Fruit fly (Drosophila melanogaster) whole organism, embryonic: ENCODE results near the gene Snx27.

Experiments
- Abd-B ChIP-seq: fragments of 200-800 bp; sonication (Bioruptor generic); optimal IDR thresholded peaks from 2 replicates; lab custom pipeline; 2018; ENCODE audit warnings: missing biosample characterization, mild to moderate bottlenecking, missing genetic modification characterization, moderate library complexity
- Atf-2 ChIP-seq: fragments of 200-800 bp; sonication (Bioruptor generic); optimal IDR thresholded peaks from 2 replicates; lab custom pipeline; 2016; ENCODE audit warnings: missing biosample characterization, missing genetic modification characterization
- Atf6 ChIP-seq: fragments of 200-800 bp; sonication (Bioruptor generic); IDR thresholded peaks from 2 replicates; pipeline ENCODE4 v1.3.6; 2022; ENCODE audit warnings: missing biosample characterization, missing genetic modification characterization
- Awh ChIP-seq: fragments of 200-800 bp; sonication (Bioruptor generic); IDR thresholded peaks from 2 replicates; pipeline ENCODE4, ENCODE4 v1.3.6; 2022; ENCODE audit warnings: missing biosample characterization, missing genetic modification characterization
- CG10431 ChIP-seq: fragments of 200-800 bp; sonication (Bioruptor generic); optimal IDR thresholded peaks from 3 replicates; lab custom pipeline; 2018; ENCODE audit warnings: missing biosample characterization, mild to moderate bottlenecking, missing genetic modification characterization
- CG12219 ChIP-seq: fragments of 200-800 bp; sonication (Bioruptor generic); optimal IDR thresholded peaks from 3 replicates; lab custom pipeline; 2018; ENCODE audit warnings: missing biosample characterization, mild to moderate bottlenecking, missing genetic modification characterization
- CG12744 ChIP-seq: fragments of 200-800 bp; sonication (Bioruptor generic); optimal IDR thresholded peaks from 2 replicates; lab custom pipeline; 2016; ENCODE audit warnings: missing biosample characterization, missing genetic modification characterization
- CG15601 ChIP-seq: fragments of 200-800 bp; sonication (Bioruptor generic); optimal IDR thresholded peaks from 3 replicates; lab custom pipeline; 2019; ENCODE audit warnings: missing biosample characterization, mild to moderate bottlenecking, missing genetic modification characterization, moderate library complexity
- CG1603 ChIP-seq: fragments of 200-800 bp; sonication (Bioruptor generic); optimal IDR thresholded peaks from 2 replicates; lab custom pipeline; 2019; ENCODE audit warnings: missing biosample characterization, mild to moderate bottlenecking, missing genetic modification characterization, moderate library complexity
- CG17802 ChIP-seq: fragments of 200-800 bp; sonication (Bioruptor generic); optimal IDR thresholded peaks from 2 replicates; lab custom pipeline; 2018; ENCODE audit warnings: missing biosample characterization, mild to moderate bottlenecking, missing genetic modification characterization, moderate library complexity
- CG2199 ChIP-seq: fragments of 200-800 bp; sonication (Bioruptor generic); IDR thresholded peaks from 3 replicates; pipeline ENCODE4 v1.3.6; 2022; ENCODE audit warnings: missing biosample characterization, missing genetic modification characterization
- CG2202 ChIP-seq: fragments of 200-800 bp; sonication (Bioruptor generic); optimal IDR thresholded peaks from 2 replicates; lab custom pipeline; 2018; ENCODE audit warnings: missing biosample characterization, mild to moderate bottlenecking, missing genetic modification characterization
- CG31224 ChIP-seq: fragments of 200-800 bp; sonication (Bioruptor generic); IDR thresholded peaks from 2 replicates; pipeline ENCODE4 v1.3.6; 2022; ENCODE audit warnings: missing biosample characterization, missing genetic modification characterization
- CG31365 ChIP-seq: fragments of 200-800 bp; sonication (Bioruptor generic); optimal IDR thresholded peaks from 2 replicates; lab custom pipeline; 2018; ENCODE audit warnings: missing biosample characterization, mild to moderate bottlenecking, missing genetic modification characterization
- CG43689 ChIP-seq: fragments of 200-800 bp; sonication (Bioruptor generic); IDR thresholded peaks from 2 replicates; pipeline ENCODE4 v1.3.6; 2022; ENCODE audit warnings: missing biosample characterization, missing genetic modification characterization
- CG6854 ChIP-seq: fragments of 200-800 bp; sonication (Bioruptor generic); optimal IDR thresholded peaks from 3 replicates; lab custom pipeline; 2017; ENCODE audit warnings: missing biosample characterization, mild to moderate bottlenecking, missing genetic modification characterization
- CG7372 ChIP-seq: fragments of 200-800 bp; sonication (Bioruptor generic); IDR thresholded peaks from 2 replicates; pipeline ENCODE4 v1.3.6; 2022; ENCODE audit warnings: missing biosample characterization, missing genetic modification characterization
- CG7987 ChIP-seq: fragments of 200-800 bp; sonication (Bioruptor generic); optimal IDR thresholded peaks from 2 replicates; lab custom pipeline; 2018; ENCODE audit warnings: missing biosample characterization, mild to moderate bottlenecking, missing genetic modification characterization, moderate library complexity
- CG8281 ChIP-seq: fragments of 200-800 bp; sonication (Bioruptor generic); optimal IDR thresholded peaks from 2 replicates; lab custom pipeline; 2018; ENCODE audit warnings: missing biosample characterization, mild to moderate bottlenecking, missing genetic modification characterization, moderate library complexity
- CG8388 ChIP-seq: fragments of 200-800 bp; sonication (Bioruptor generic); optimal IDR thresholded peaks from 2 replicates; lab custom pipeline; 2019; ENCODE audit warnings: missing biosample characterization, mild to moderate bottlenecking, missing genetic modification characterization, moderate library complexity
- CrebB ChIP-seq: fragments of 200-800 bp; sonication (Bioruptor generic); optimal IDR thresholded peaks from 3 replicates; lab custom pipeline; 2018; ENCODE audit warnings: missing biosample characterization, mild to moderate bottlenecking, missing genetic modification characterization
- Deaf1 ChIP-seq: fragments of 200-800 bp; optimal IDR thresholded peaks from 3 replicates; lab custom pipeline; 2019; ENCODE audit warnings: missing biosample characterization, mild to moderate bottlenecking, missing genetic modification characterization, moderate library complexity
- Fer2 ChIP-seq: fragments of 200-800 bp; sonication (Bioruptor generic); optimal IDR thresholded peaks from 2 replicates; lab custom pipeline; 2018; ENCODE audit warnings: missing biosample characterization, mild to moderate bottlenecking, missing genetic modification characterization, moderate library complexity
- GATAe ChIP-seq: fragments of 200-800 bp; sonication (Bioruptor generic); conservative IDR thresholded peaks from 2 replicates; pipeline ENCODE4 v1.3.6; 2022; ENCODE audit warnings: missing biosample characterization, missing genetic modification characterization
- Med ChIP-seq: fragments of 200-800 bp; sonication (Bioruptor generic); peaks from one replicate; lab custom pipeline; 2016; ENCODE audit warnings: missing biosample characterization, missing genetic modification characterization, mild to moderate bottlenecking, inconsistent platforms, moderate library complexity
- NC2β ChIP-seq: fragments of 200-800 bp; sonication (Bioruptor generic); optimal IDR thresholded peaks from 2 replicates; lab custom pipeline; 2016; ENCODE audit warnings: missing biosample characterization, missing genetic modification characterization
- Ptx1 ChIP-seq: fragments of 200-800 bp; sonication (Bioruptor generic); IDR thresholded peaks from 2 replicates; pipeline ENCODE4 v1.3.6; 2022; ENCODE audit warnings: missing biosample characterization, missing genetic modification characterization
- Usf ChIP-seq: fragments of 200-800 bp; sonication (Bioruptor generic); optimal IDR thresholded peaks from 2 replicates; lab custom pipeline; 2017; ENCODE audit warnings: missing genotype, missing biosample characterization, missing genetic modification characterization
- ac ChIP-seq: fragments of 200-800 bp; sonication (Bioruptor generic); optimal IDR thresholded peaks from 3 replicates; lab custom pipeline; 2017; ENCODE audit warnings: missing biosample characterization, mild to moderate bottlenecking, missing genetic modification characterization
- da ChIP-seq: fragments of 200-800 bp; sonication (Bioruptor generic); optimal IDR thresholded peaks from 2 replicates; lab custom pipeline; 2016; ENCODE audit warnings: missing biosample characterization, missing genetic modification characterization
- dysf ChIP-seq: fragments of 200-800 bp; sonication (Bioruptor generic); IDR thresholded peaks from 3 replicates; pipeline ENCODE4 v1.3.6; 2022; ENCODE audit warnings: missing biosample characterization, missing genetic modification characterization
- gfzf ChIP-seq: fragments of 200-800 bp; sonication (Bioruptor generic); optimal IDR thresholded peaks from 2 replicates; lab custom pipeline; 2016; ENCODE audit warnings: missing biosample characterization, mild to moderate bottlenecking, missing genetic modification characterization, moderate library complexity
- grau ChIP-seq: fragments of 200-800 bp; optimal IDR thresholded peaks from 3 replicates; lab custom pipeline; 2019; ENCODE audit warnings: missing biosample characterization, mild to moderate bottlenecking, missing genetic modification characterization, moderate library complexity
- hb ChIP-seq: fragments of 200-800 bp; sonication (Bioruptor generic); IDR thresholded peaks from 3 replicates; pipeline ENCODE4 v1.3.6; 2022; ENCODE audit warnings: missing biosample characterization, missing genetic modification characterization; ENCODE audit not compliant: partially characterized antibody
- hkb ChIP-seq, 2 experiments: fragments of 200-800 bp in 1 of 2; fragments of >200 bp in 1 of 2; sonication (Bioruptor generic) in 1 of 2; IDR thresholded peaks in 1 of 2; optimal IDR thresholded peaks in 1 of 2; 2 replicates each; pipeline versions ENCODE4 v1.3.6 to Lab custom; 2017 to 2022; ENCODE audit warnings: missing biosample characterization in 1 of 2, missing genetic modification characterization in 1 of 2
- hth ChIP-seq: fragments of >200 bp; optimal IDR thresholded peaks from 2 replicates; lab custom pipeline; 2017; ENCODE audit warnings: inconsistent platforms
- ken ChIP-seq: fragments of 200-800 bp; sonication (Bioruptor generic); IDR thresholded peaks from 3 replicates; pipeline ENCODE4 v1.3.6; 2022; ENCODE audit warnings: missing biosample characterization, missing genetic modification characterization
- lilli ChIP-seq: fragments of 200-800 bp; sonication (Bioruptor generic); optimal IDR thresholded peaks from 3 replicates; lab custom pipeline; 2016; ENCODE audit warnings: missing biosample characterization, missing genetic modification characterization
- luna ChIP-seq: fragments of 200-800 bp; sonication (Bioruptor generic); optimal IDR thresholded peaks from 2 replicates; lab custom pipeline; 2016; ENCODE audit warnings: missing biosample characterization, missing genetic modification characterization
- mld ChIP-seq: fragments of 200-800 bp; sonication (Bioruptor generic); IDR thresholded peaks from 3 replicates; pipeline ENCODE4 v1.3.6; 2022; ENCODE audit warnings: missing biosample characterization, missing genetic modification characterization; ENCODE audit not compliant: partially characterized antibody
- oc ChIP-seq: fragments of 200-800 bp; sonication (Bioruptor generic); optimal IDR thresholded peaks from 2 replicates; lab custom pipeline; 2018; ENCODE audit warnings: missing biosample characterization, mild to moderate bottlenecking, missing genetic modification characterization, moderate library complexity
- otp ChIP-seq: fragments of 200-800 bp; sonication (Bioruptor generic); IDR thresholded peaks from 3 replicates; pipeline ENCODE4, ENCODE4 v1.3.6; 2022; ENCODE audit warnings: missing biosample characterization, missing genetic modification characterization
- phol ChIP-seq: fragments of 200-800 bp; sonication (Bioruptor generic); optimal IDR thresholded peaks from 3 replicates; lab custom pipeline; 2018; ENCODE audit warnings: missing biosample characterization, mild to moderate bottlenecking, missing genetic modification characterization, moderate library complexity
- prd ChIP-seq, 3 experiments: fragments of >200 bp in 2 of 3; fragments of 200-800 bp in 1 of 3; sonication (Bioruptor generic) in 1 of 3; optimal IDR thresholded peaks in 2 of 3; IDR thresholded peaks in 1 of 3; 2 replicates in 2 of 3; 3 replicates in 1 of 3; pipeline versions ENCODE4 v1.3.6 to Lab custom; 2017 to 2022; ENCODE audit warnings: missing biosample characterization in 1 of 3, missing genetic modification characterization in 1 of 3
- pros ChIP-seq: fragments of 200-800 bp; sonication (Bioruptor generic); optimal IDR thresholded peaks from 3 replicates; lab custom pipeline; 2019; ENCODE audit warnings: missing biosample characterization, mild to moderate bottlenecking, missing genetic modification characterization, moderate library complexity
- row ChIP-seq: fragments of 200-800 bp; sonication (Bioruptor generic); IDR thresholded peaks from 3 replicates; pipeline ENCODE4 v1.3.6; 2022; ENCODE audit warnings: missing biosample characterization, missing genetic modification characterization
- shn ChIP-seq: fragments of 200-800 bp; sonication (Bioruptor generic); optimal IDR thresholded peaks from 3 replicates; lab custom pipeline; 2016; ENCODE audit warnings: missing biosample characterization, missing genetic modification characterization
- so ChIP-seq: fragments of 200-800 bp; sonication (Bioruptor generic); IDR thresholded peaks from 3 replicates; pipeline ENCODE4 v1.3.6; 2022; ENCODE audit warnings: missing biosample characterization, missing genetic modification characterization
- tgo ChIP-seq: fragments of 200-800 bp; sonication (Bioruptor generic); IDR thresholded peaks from 3 replicates; pipeline ENCODE4 v1.3.6; 2022; ENCODE audit warnings: missing biosample characterization, missing genetic modification characterization
- ttk ChIP-seq: fragments of 200-800 bp; sonication (Bioruptor generic); IDR thresholded peaks from 2 replicates; pipeline ENCODE4 v2.1.2; 2022; ENCODE audit warnings: missing biosample characterization, missing genetic modification characterization
- wor ChIP-seq: fragments of 200-800 bp; sonication (Bioruptor generic); IDR thresholded peaks from 2 replicates; pipeline ENCODE4 v1.3.6; 2022; ENCODE audit warnings: missing biosample characterization, missing genetic modification characterization

Snx27 gene

dm6 chrX:5786559-5786958 lies 48.7 kb upstream of the Snx27 start (continued):
- no peak for TF ChIP-seq da (GFP tag; lab: Kevin White, UChicago)
- peak; percentile 41 for TF ChIP-seq Med (GFP tag; lab: Kevin White, UChicago)
- TF ChIP-seq CG43689 (GFP tag; lab: Robert Waterston, UW), result no peak
- TF ChIP-seq CG6854, result no peak
- no peak for TF ChIP-seq gfzf (GFP tag; lab: Kevin White, UChicago)
- peak; percentile 53; the same call in 1 of the 3 replicates for TF ChIP-seq so
- no peak for TF ChIP-seq shn (GFP tag; lab: Kevin White, UChicago)
- no peak for TF ChIP-seq NC2β (GFP tag; lab: Kevin White, UChicago)
- peak; percentile 29; the same call in 2 of the 3 replicates for TF ChIP-seq tgo (GFP tag; lab: Robert Waterston, UW)
- no peak for TF ChIP-seq row (GFP tag; lab: Robert Waterston, UW)
- TF ChIP-seq Abd-B, result no peak
- TF ChIP-seq phol (tag; lab: Kevin White, UChicago), result no peak
- TF ChIP-seq ac (GFP tag; lab: Kevin White, UChicago), result no peak
- TF ChIP-seq wor, result no peak; the same call in 1 of the 2 replicates
- TF ChIP-seq CG10431 (GFP tag; lab: Kevin White, UChicago), result no peak
- TF ChIP-seq CG12744, result no peak
- TF ChIP-seq hth (lab: Kevin White, UChicago), result no peak
- no peak for TF ChIP-seq otp (GFP tag; lab: Robert Waterston, UW)
- no peak for TF ChIP-seq CG12219
- no peak for TF ChIP-seq Atf6
- TF ChIP-seq prd (optimal IDR thresholded peaks at IDR 0.05; lab: Kevin White, UChicago), result no peak
- peak; percentile 26; the same call in 1 of the 3 replicates for TF ChIP-seq prd (GFP tag; IDR thresholded peaks at IDR 0.05; lab: Robert Waterston, UW)
- TF ChIP-seq CG8388 (GFP tag; lab: Kevin White, UChicago), result no peak
- TF ChIP-seq CG7372 (GFP tag; lab: Robert Waterston, UW), result no peak
- TF ChIP-seq Atf-2 (GFP tag; lab: Kevin White, UChicago), result no peak
- no peak for TF ChIP-seq hkb (optimal IDR thresholded peaks at IDR 0.05; lab: Kevin White, UChicago)
- no peak for TF ChIP-seq hkb (GFP tag; IDR thresholded peaks at IDR 0.05; lab: Robert Waterston, UW)
- TF ChIP-seq CG1603 (tag; lab: Kevin White, UChicago), result no peak
- no peak for TF ChIP-seq GATAe (GFP tag; lab: Robert Waterston, UW)
- no peak for TF ChIP-seq CG31365
- TF ChIP-seq CG31224 (GFP tag; lab: Robert Waterston, UW), result no peak
- TF ChIP-seq CrebB, result no peak
- no peak for TF ChIP-seq Awh (GFP tag; lab: Robert Waterston, UW)
- no peak for TF ChIP-seq CG15601 (tag; lab: Kevin White, UChicago)
- TF ChIP-seq lilli (GFP tag; lab: Kevin White, UChicago), result no peak
- TF ChIP-seq CG8281 (tag; lab: Kevin White, UChicago), result no peak
- TF ChIP-seq hb (GFP tag; lab: Robert Waterston, UW), result no peak
- peak; percentile 30; the same call in 1 of the 3 replicates for TF ChIP-seq ken (GFP tag; lab: Robert Waterston, UW)
- TF ChIP-seq Deaf1 (tag; lab: Kevin White, UChicago), result no peak
- peak; percentile 38 for TF ChIP-seq pros (GFP tag; lab: Kevin White, UChicago)
- no peak for TF ChIP-seq Usf (GFP tag; lab: Kevin White, UChicago)
- no peak for TF ChIP-seq mld
- TF ChIP-seq Ptx1 (GFP tag; lab: Robert Waterston, UW), result peak; percentile 66
- no peak for TF ChIP-seq CG7987 (GFP tag; lab: Kevin White, UChicago)
- no peak for TF ChIP-seq CG2202 (tag; lab: Kevin White, UChicago)
- TF ChIP-seq CG2199 (GFP tag; lab: Robert Waterston, UW), result no peak
- TF ChIP-seq dysf, result no peak
- 0 out of 2 replicates have a peak, but pooled peaks have one; percentile 26 for TF ChIP-seq ttk (GFP tag; lab: Robert Waterston, UW)
- no peak for TF ChIP-seq Fer2 (tag; lab: Kevin White, UChicago)
- no peak for TF ChIP-seq luna (GFP tag; lab: Kevin White, UChicago)
- peak; percentile 33 for TF ChIP-seq oc (tag; lab: Kevin White, UChicago)
- TF ChIP-seq grau (tag; lab: Kevin White, UChicago), result peak; percentile 54
- TF ChIP-seq CG17802, result no peak
